Worm (Caenorhabditis elegans): ENCODE measurements around the gene pqn-62.

Gene pqn-62

DNA sequence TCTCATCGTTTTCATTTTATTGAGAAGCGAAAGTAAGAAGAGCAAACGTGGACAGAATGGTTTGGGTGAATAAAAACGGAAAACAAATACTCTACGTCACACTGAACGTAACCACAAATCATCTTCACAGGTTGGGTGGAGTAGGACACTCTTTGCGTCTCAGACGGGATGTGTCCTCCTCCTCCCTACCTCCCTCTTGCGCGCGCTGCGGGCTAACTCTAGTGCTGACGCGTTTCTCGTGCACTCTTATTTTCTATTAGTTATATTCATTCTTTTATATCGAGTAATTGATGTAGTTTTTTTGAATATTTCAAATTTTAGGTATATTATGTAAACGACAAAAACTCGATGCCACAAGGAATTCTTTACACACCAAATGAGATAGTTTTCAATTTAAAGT is 48.1 kb downstream of the pqn-62 start, which contains the start of gene Y34B4A.7:
Y34B4A.7 (plus strand) TSS at position 297 of the 400 bp plus-strand sequence.
- TF ChIP-seq nhr-80 (tag; optimal IDR thresholded peaks at IDR 0.05), result peak; percentile 35
- no peak for TF ChIP-seq ztf-6 (GFP tag; IDR thresholded peaks at IDR 0.05)
- TF ChIP-seq B0019.2 (GFP tag; conservative IDR thresholded peaks at IDR 0.05), result no peak
- 0 out of 2 replicates have a peak, but pooled peaks have one; percentile 39 for TF ChIP-seq nfyb-1 (GFP tag; IDR thresholded peaks at IDR 0.05)
- TF ChIP-seq ekl-4 (GFP tag; IDR thresholded peaks at IDR 0.05), result no peak
- TF ChIP-seq let-607 (tag; optimal IDR thresholded peaks at IDR 0.05), result peak in 1 of 2 experiments; percentile 37
- no peak for TF ChIP-seq nfya-1 (tag; optimal IDR thresholded peaks at IDR 0.05; ENCODE audit: borderline replicate concordance, insufficient read depth)
- TF ChIP-seq zfh-2 (GFP tag; conservative IDR thresholded peaks at IDR 0.05), result peak; percentile 71
- no peak for TF ChIP-seq B0336.3 (GFP tag; IDR thresholded peaks at IDR 0.05)
- peak; percentile 9 for TF ChIP-seq ztf-26 (tag; optimal IDR thresholded peaks at IDR 0.05)
- TF ChIP-seq lsy-27 (tag; optimal IDR thresholded peaks at IDR 0.05; ENCODE audit: borderline replicate concordance, insufficient read depth), result no peak
- TF ChIP-seq aptf-3 (GFP tag; IDR thresholded peaks at IDR 0.05), result no peak
- TF ChIP-seq dox-1 (GFP tag; IDR thresholded peaks at IDR 0.05), result peak; percentile 66
- TF ChIP-seq lin-40 (tag; optimal IDR thresholded peaks at IDR 0.05), result peak; percentile 47
- no peak for TF ChIP-seq lir-1 (GFP tag; conservative IDR thresholded peaks at IDR 0.05)
- peak; percentile 51 for TF ChIP-seq attf-5 (GFP tag; optimal IDR thresholded peaks at IDR 0.05)
- peak; percentile 53 for TF ChIP-seq mcd-1 (GFP tag; IDR thresholded peaks at IDR 0.05)
- TF ChIP-seq nhr-120 (GFP tag; IDR thresholded peaks at IDR 0.05), result no peak
- TF ChIP-seq ztf-18 (tag; optimal IDR thresholded peaks at IDR 0.05), result peak; percentile 92
- no peak for TF ChIP-seq snpc-4 (GFP tag; optimal IDR thresholded peaks at IDR 0.05)
- TF ChIP-seq snpc-4 (tag; optimal IDR thresholded peaks at IDR 0.05), result peak in 1 of 4 experiments; percentile 48

DNA sequence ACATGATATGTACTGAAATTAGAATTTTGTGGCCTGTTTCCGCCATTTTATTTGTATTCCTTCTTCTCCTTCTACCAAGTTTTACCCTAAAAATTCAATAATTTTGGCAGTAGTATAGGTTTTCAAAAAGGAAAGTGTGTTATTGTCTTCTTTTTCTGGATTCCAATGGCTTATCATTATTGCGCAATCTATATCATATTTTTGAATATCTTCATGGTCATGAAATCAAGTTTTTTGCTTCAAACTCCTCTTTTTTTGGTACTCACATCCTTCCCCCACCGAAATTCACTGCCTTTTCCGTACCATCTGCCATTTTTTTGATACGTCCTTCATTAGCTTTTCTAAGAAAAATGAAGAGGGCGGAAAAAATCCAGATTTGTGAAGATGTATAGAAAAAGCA is 52.8 kb downstream of the pqn-62 start:
- TF ChIP-seq hlh-26 (GFP tag; conservative IDR thresholded peaks at IDR 0.05), result no peak
- no peak for TF ChIP-seq F57A8.1 (GFP tag; optimal IDR thresholded peaks at IDR 0.05)
- no peak for TF ChIP-seq ama-1 (optimal IDR thresholded peaks at IDR 0.05)
- no peak for TF ChIP-seq ama-1 (GFP tag; optimal IDR thresholded peaks at IDR 0.05)

- no peak for TF ChIP-seq nhr-179 (tag; optimal IDR thresholded peaks at IDR 0.05)
- no peak for TF ChIP-seq F10E7.11 (tag; optimal IDR thresholded peaks at IDR 0.05)
- TF ChIP-seq him-1 (tag; optimal IDR thresholded peaks at IDR 0.05), result no peak
- TF ChIP-seq ztf-22 (GFP tag; optimal IDR thresholded peaks at IDR 0.05), result no peak
- TF ChIP-seq ekl-4 (GFP tag; IDR thresholded peaks at IDR 0.05), result no peak
- no peak for TF ChIP-seq let-526 (GFP tag; IDR thresholded peaks at IDR 0.05)
- no peak for TF ChIP-seq B0261.1 (tag; optimal IDR thresholded peaks at IDR 0.05)
Observed at ce11 chrX:5249603-5250002, 53.7 kb downstream of the pqn-62 start, which contains the start of gene Y34B4A.10. TSS of gene Y34B4A.10 (plus strand) at chrX:5249903.

ce11 chrX:5252798-5253197 is 56.9 kb downstream of the pqn-62 start, which contains the start of gene nspg-14:
TSS of gene nspg-14 (plus strand) at chrX:5253047.
- TF ChIP-seq efl-1 (GFP tag; optimal IDR thresholded peaks at IDR 0.05) (no peak), madf-6 (GFP tag; IDR thresholded peaks at IDR 0.05) (no peak), let-607 (tag; optimal IDR thresholded peaks at IDR 0.05) (peak in 1 of 2 experiments; percentile 7), tbp1 (GFP tag; optimal IDR thresholded peaks at IDR 0.05) (peak; percentile 6), nfyb-1 (GFP tag; IDR thresholded peaks at IDR 0.05) (0 out of 2 replicates have a peak, but pooled peaks have one; percentile 51), dox-1 (GFP tag; IDR thresholded peaks at IDR 0.05) (peak; percentile 66), nhr-80 (tag; optimal IDR thresholded peaks at IDR 0.05) (peak; percentile 89), ets-4 (GFP tag; optimal IDR thresholded peaks at IDR 0.05) (peak; percentile 8)

Measured in whole organism, young adult.